Worm (Caenorhabditis elegans) whole organism, L4 larva: ENCODE results near the gene F11A5.16.

ENCODE experiments used
- F37D6.2 ChIP-seq: sonication (generic microtip); optimal IDR thresholded peaks from 2 replicates; lab custom pipeline; 2016; ENCODE audit warnings: mild to moderate bottlenecking, missing genetic modification characterization, missing compliant biosample characterization
- ama-1 ChIP-seq: fragments of 150-350 bp; optimal IDR thresholded peaks from 2 replicates; lab custom pipeline; 2014; ENCODE audit warnings: inconsistent platforms, mixed read lengths
- ceh-82 ChIP-seq: sonication (generic microtip); optimal IDR thresholded peaks from 2 replicates; lab custom pipeline; 2017; ENCODE audit warnings: missing biosample characterization, missing genetic modification characterization
- lsy-2 ChIP-seq, 2 experiments: fragments of 150-350 bp in 1 of 2; sonication (generic microtip) in 1 of 2; optimal IDR thresholded peaks; 2 replicates each; lab custom pipeline; 2014 to 2017; ENCODE audit warnings: missing biosample characterization in 2 of 2, missing genetic modification characterization in 2 of 2
- mdl-1 ChIP-seq, 2 experiments: fragments of 150-350 bp in 1 of 2; sonication (generic microtip) in 1 of 2; optimal IDR thresholded peaks; 2 replicates each; lab custom pipeline; 2014 to 2017; ENCODE audit warnings: missing biosample characterization in 2 of 2, missing genetic modification characterization in 2 of 2
- mep-1 ChIP-seq: fragments of 150-350 bp; sonication (generic microtip); optimal IDR thresholded peaks from 3 replicates; lab custom pipeline; 2014; ENCODE audit warnings: missing biosample characterization, missing genetic modification characterization
- mxl-2 ChIP-seq: fragments of 200-800 bp; sonication (Bioruptor generic); conservative IDR thresholded peaks from 2 replicates; pipeline ENCODE4 v1.3.6; 2022; ENCODE audit warnings: missing genetic modification reagents, missing genetic modification characterization, missing compliant biosample characterization
- nhr-28 ChIP-seq: fragments of 150-350 bp; optimal IDR thresholded peaks from 2 replicates; lab custom pipeline; 2014; ENCODE audit warnings: missing biosample characterization, missing genetic modification characterization
- nhr-76 ChIP-seq: fragments of 150-350 bp; optimal IDR thresholded peaks from 2 replicates; lab custom pipeline; 2014; ENCODE audit warnings: missing biosample characterization, missing genetic modification characterization
- nhr-77 ChIP-seq: fragments of 150-350 bp; optimal IDR thresholded peaks from 2 replicates; lab custom pipeline; 2014; ENCODE audit warnings: missing biosample characterization, missing genetic modification characterization
- pha-4 ChIP-seq, 2 experiments: fragments of 150-350 bp in 1 of 2; fragments of 200-800 bp in 1 of 2; sonication (Bioruptor generic) in 1 of 2; IDR thresholded peaks in 1 of 2; optimal IDR thresholded peaks in 1 of 2; 2 replicates each; pipeline versions ENCODE4 v1.3.6 to Lab custom; 2014 to 2022; ENCODE audit warnings: missing genetic modification characterization in 2 of 2, missing genetic modification reagents in 2 of 2, missing biosample characterization in 1 of 2, missing compliant biosample characterization in 1 of 2
- unc-39 ChIP-seq: sonication (generic microtip); optimal IDR thresholded peaks from 2 replicates; lab custom pipeline; 2017; ENCODE audit warnings: missing biosample characterization, missing genetic modification characterization
- zfp-3 ChIP-seq: fragments of 200-800 bp; sonication (Bioruptor generic); conservative IDR thresholded peaks from 2 replicates; pipeline ENCODE4 v1.3.6; 2022; ENCODE audit warnings: missing genetic modification reagents, missing genetic modification characterization, missing compliant biosample characterization

ce11 chrV:16237223-16237622 lies 26.5 kb downstream of the F11A5.16 start, which contains the start of gene F21H7.5:
- TF ChIP-seq ama-1 (lab: Kevin White, UChicago) (no peak), nhr-76 (tag; lab: Kevin White, UChicago) (no peak), F37D6.2 (tag; lab: Kevin White, UChicago) (no peak), lsy-2 (tag; optimal IDR thresholded peaks at IDR 0.05; lab: Kevin White, UChicago) (no peak), unc-39 (no peak), mxl-2 (no peak), nhr-28 (tag; lab: Kevin White, UChicago) (no peak), ceh-82 (tag; lab: Kevin White, UChicago) (no peak), mdl-1 (tag; optimal IDR thresholded peaks at IDR 0.05; lab: Kevin White, UChicago) (no peak), nhr-77 (no peak), zfp-3 (GFP tag; lab: Robert Waterston, UW) (no peak), pha-4 (GFP tag; IDR thresholded peaks at IDR 0.05; lab: Robert Waterston, UW) (no peak), pha-4 (tag; optimal IDR thresholded peaks at IDR 0.05; lab: Kevin White, UChicago) (no peak), mep-1 (no peak)
